Fruit fly (Drosophila melanogaster): ENCODE measurements around the gene ds.

dm6 chr2L:625352-625751 is 89.4 kb downstream of the ds start, which contains the start of gene CG2839:
- TF ChIP-seq CG17806 (tag; optimal IDR thresholded peaks at IDR 0.05) (no peak), CG9948 (tag; optimal IDR thresholded peaks at IDR 0.05) (no peak), CG4496 (GFP tag; IDR thresholded peaks at IDR 0.05) (no peak), fd96Ca (GFP tag; IDR thresholded peaks at IDR 0.05) (no peak), Pif1A (GFP tag; optimal IDR thresholded peaks at IDR 0.05) (no peak), CG10348 (GFP tag; IDR thresholded peaks at IDR 0.05) (no peak), Ets98B (GFP tag; IDR thresholded peaks at IDR 0.05) (no peak), EcR (GFP tag; optimal IDR thresholded peaks at IDR 0.05) (no peak), CG32121 (GFP tag; IDR thresholded peaks at IDR 0.05) (no peak), D1 (tag; optimal IDR thresholded peaks at IDR 0.05) (no peak), CG15710 (tag; optimal IDR thresholded peaks at IDR 0.05) (no peak), gl (tag; optimal IDR thresholded peaks at IDR 0.05) (no peak), CG8301 (tag; optimal IDR thresholded peaks at IDR 0.05) (no peak), Pif1B (GFP tag; optimal IDR thresholded peaks at IDR 0.05) (no peak)

All from whole organism, pupa.